Worm (Caenorhabditis elegans) whole organism, L4 larva: Measurements from ENCODE around the gene chil-23.

ENCODE experiments used
- fkh-10 ChIP-seq: fragments of 150-350 bp; optimal IDR thresholded peaks from 2 replicates; lab custom pipeline; 2014; ENCODE audit warnings: missing biosample characterization, missing genetic modification reagents, missing genetic modification characterization
- mep-1 ChIP-seq: fragments of 150-350 bp; sonication (generic microtip); optimal IDR thresholded peaks from 3 replicates; lab custom pipeline; 2014; ENCODE audit warnings: missing biosample characterization, missing genetic modification characterization
- pha-4 ChIP-seq, 2 experiments: fragments of 150-350 bp in 1 of 2; fragments of 200-800 bp in 1 of 2; sonication (Bioruptor generic) in 1 of 2; IDR thresholded peaks in 1 of 2; optimal IDR thresholded peaks in 1 of 2; 2 replicates each; pipeline versions ENCODE4 v1.3.6 to Lab custom; 2014 to 2022; ENCODE audit warnings: missing genetic modification characterization in 2 of 2, missing genetic modification reagents in 2 of 2, missing biosample characterization in 1 of 2, missing compliant biosample characterization in 1 of 2

ce11 chrII:9474367-9475105, 6.1 kb upstream of the chil-23 start, which contains the start of the genes chil-25 and chil-26:
- TF ChIP-seq mep-1 (tag; lab: Kevin White, UChicago) (no peak), fkh-10 (GFP tag; lab: Kevin White, UChicago) (no peak), pha-4 (GFP tag; IDR thresholded peaks at IDR 0.05; lab: Robert Waterston, UW) (no peak), pha-4 (tag; optimal IDR thresholded peaks at IDR 0.05; lab: Kevin White, UChicago) (no peak)
